Worm (Caenorhabditis elegans) whole organism, late embryonic: ENCODE data around the gene C36C5.15.

Experiments
- C08G9.2 ChIP-seq: sonication (generic microtip); optimal IDR thresholded peaks from 2 replicates; lab custom pipeline; 2016; ENCODE audit warnings: mild to moderate bottlenecking, missing genetic modification characterization, moderate library complexity, missing compliant biosample characterization
- C38D4.7 ChIP-seq: fragments of 200-800 bp; sonication (Bioruptor generic); optimal IDR thresholded peaks from 2 replicates; lab custom pipeline; 2018; ENCODE audit warnings: mild to moderate bottlenecking, missing genetic modification characterization, moderate library complexity, missing compliant biosample characterization
- F13H6.1 ChIP-seq: sonication (generic microtip); optimal IDR thresholded peaks from 2 replicates; lab custom pipeline; 2016; ENCODE audit warnings: missing genetic modification characterization, missing compliant biosample characterization
- Y22D7AL.16 ChIP-seq: sonication (generic microtip); optimal IDR thresholded peaks from 2 replicates; lab custom pipeline; 2016; ENCODE audit warnings: missing genetic modification characterization, missing compliant biosample characterization
- ahr-1 ChIP-seq: sonication (generic microtip); optimal IDR thresholded peaks from 2 replicates; lab custom pipeline; 2016; ENCODE audit warnings: missing genetic modification characterization, missing compliant biosample characterization
- ama-1 ChIP-seq: fragments of 150-350 bp; optimal IDR thresholded peaks from 2 replicates; lab custom pipeline; 2014
- ceh-14 ChIP-seq: sonication (generic microtip); optimal IDR thresholded peaks from 2 replicates; lab custom pipeline; 2016; ENCODE audit warnings: missing genotype, missing genetic modification characterization, missing compliant biosample characterization
- ceh-18 ChIP-seq: sonication (generic microtip); optimal IDR thresholded peaks from 2 replicates; lab custom pipeline; 2016; ENCODE audit warnings: missing genetic modification characterization, missing compliant biosample characterization
- ceh-2 ChIP-seq: sonication (generic microtip); optimal IDR thresholded peaks from 2 replicates; lab custom pipeline; 2016; ENCODE audit warnings: missing genotype, missing genetic modification characterization, missing compliant biosample characterization
- ceh-22 ChIP-seq: sonication (generic microtip); optimal IDR thresholded peaks from 2 replicates; lab custom pipeline; 2017; ENCODE audit warnings: missing biosample characterization, missing genetic modification characterization
- ceh-24 ChIP-seq: sonication (generic microtip); optimal IDR thresholded peaks from 2 replicates; lab custom pipeline; 2016; ENCODE audit warnings: mild to moderate bottlenecking, missing genetic modification characterization, missing compliant biosample characterization
- ceh-31 ChIP-seq: sonication (generic microtip); optimal IDR thresholded peaks from 2 replicates; lab custom pipeline; 2016; ENCODE audit warnings: missing genetic modification characterization, missing compliant biosample characterization
- ceh-34 ChIP-seq: sonication (generic microtip); optimal IDR thresholded peaks from 2 replicates; lab custom pipeline; 2016; ENCODE audit warnings: mild to moderate bottlenecking, missing genetic modification characterization, missing compliant biosample characterization
- ceh-48 ChIP-seq: sonication (generic microtip); optimal IDR thresholded peaks from 2 replicates; lab custom pipeline; 2016; ENCODE audit warnings: missing genetic modification characterization, inconsistent platforms, missing compliant biosample characterization
- che-1 ChIP-seq: sonication (generic microtip); optimal IDR thresholded peaks from 2 replicates; lab custom pipeline; 2016; ENCODE audit warnings: mild to moderate bottlenecking, missing genetic modification characterization, missing compliant biosample characterization
- dve-1 ChIP-seq: sonication (generic microtip); optimal IDR thresholded peaks from 2 replicates; lab custom pipeline; 2017; ENCODE audit warnings: antibody characterized with exemption, mild to moderate bottlenecking, missing genetic modification characterization, missing compliant biosample characterization
- elt-2 ChIP-seq: sonication (generic microtip); optimal IDR thresholded peaks from 2 replicates; lab custom pipeline; 2016; ENCODE audit warnings: missing genetic modification reagents, missing genetic modification characterization, missing compliant biosample characterization
- fax-1 ChIP-seq: sonication (generic microtip); optimal IDR thresholded peaks from 2 replicates; lab custom pipeline; 2016; ENCODE audit warnings: missing genotype, missing genetic modification characterization, missing compliant biosample characterization
- fkh-10 ChIP-seq: fragments of 150-350 bp; optimal IDR thresholded peaks from 2 replicates; lab custom pipeline; 2014; ENCODE audit warnings: missing biosample characterization, missing genetic modification reagents, missing genetic modification characterization
- fkh-6 ChIP-seq: sonication (generic microtip); optimal IDR thresholded peaks from 2 replicates; lab custom pipeline; 2016; ENCODE audit warnings: missing genetic modification characterization, missing compliant biosample characterization
- gmeb-2 ChIP-seq: sonication (generic microtip); optimal IDR thresholded peaks from 2 replicates; lab custom pipeline; 2016; ENCODE audit warnings: missing genetic modification characterization, inconsistent platforms, missing compliant biosample characterization
- hlh-13 ChIP-seq: fragments of 200-800 bp; sonication (Bioruptor generic); optimal IDR thresholded peaks from 2 replicates; lab custom pipeline; 2018; ENCODE audit warnings: mild to moderate bottlenecking, missing genetic modification characterization, missing compliant biosample characterization
- hlh-30 ChIP-seq: sonication (generic microtip); optimal IDR thresholded peaks from 2 replicates; lab custom pipeline; 2017; ENCODE audit warnings: antibody characterized with exemption, missing genetic modification characterization, missing compliant biosample characterization; ENCODE audit not compliant: insufficient read depth
- hlh-8 ChIP-seq: sonication (generic microtip); optimal IDR thresholded peaks from 2 replicates; lab custom pipeline; 2016; ENCODE audit warnings: missing genotype, missing genetic modification characterization, missing compliant biosample characterization
- lim-6 ChIP-seq: sonication (generic microtip); optimal IDR thresholded peaks from 2 replicates; lab custom pipeline; 2016; ENCODE audit warnings: missing genetic modification characterization, missing compliant biosample characterization
- lin-11 ChIP-seq: fragments of 200-800 bp; sonication (Bioruptor generic); optimal IDR thresholded peaks from 2 replicates; lab custom pipeline; 2018; ENCODE audit warnings: mild to moderate bottlenecking, missing genetic modification characterization, missing compliant biosample characterization
- madf-2 ChIP-seq: sonication (generic microtip); optimal IDR thresholded peaks from 2 replicates; lab custom pipeline; 2017; ENCODE audit warnings: missing genetic modification characterization, missing compliant biosample characterization
- nhr-11 ChIP-seq: fragments of 150-350 bp; optimal IDR thresholded peaks from 2 replicates; lab custom pipeline; 2014; ENCODE audit warnings: missing biosample characterization, missing genetic modification characterization
- nhr-232 ChIP-seq: sonication (generic microtip); optimal IDR thresholded peaks from 2 replicates; lab custom pipeline; 2016; ENCODE audit warnings: missing genetic modification characterization, missing compliant biosample characterization
- pag-3 ChIP-seq: sonication (generic microtip); optimal IDR thresholded peaks from 2 replicates; lab custom pipeline; 2016; ENCODE audit warnings: missing compliant biosample characterization, missing genetic modification characterization, borderline replicate concordance
- pat-9 ChIP-seq: fragments of 200-800 bp; sonication (Bioruptor generic); optimal IDR thresholded peaks from 2 replicates; lab custom pipeline; 2018; ENCODE audit warnings: mild to moderate bottlenecking, missing genetic modification characterization, moderate library complexity, missing compliant biosample characterization
- pax-1 ChIP-seq: fragments of 150-350 bp; optimal IDR thresholded peaks from 2 replicates; lab custom pipeline; 2014; ENCODE audit warnings: missing biosample characterization, missing genetic modification characterization
- ref-2 ChIP-seq: sonication (generic microtip); optimal IDR thresholded peaks from 2 replicates; lab custom pipeline; 2016; ENCODE audit warnings: missing genetic modification characterization, missing compliant biosample characterization
- sox-2 ChIP-seq: fragments of 200-800 bp; sonication (Bioruptor generic); IDR thresholded peaks from 2 replicates; pipeline ENCODE4 v1.3.6; 2022; ENCODE audit warnings: missing genetic modification reagents, missing genetic modification characterization, missing compliant biosample characterization
- tbx-7 ChIP-seq: sonication (generic microtip); optimal IDR thresholded peaks from 2 replicates; lab custom pipeline; 2016; ENCODE audit warnings: missing genotype, missing genetic modification characterization, missing compliant biosample characterization
- unc-3 ChIP-seq, 2 experiments: fragments of 200-800 bp in 1 of 2; sonication (Bioruptor generic) in 1 of 2; sonication (generic microtip) in 1 of 2; conservative IDR thresholded peaks in 1 of 2; optimal IDR thresholded peaks in 1 of 2; 2 replicates each; pipeline versions ENCODE4 v1.3.6 to Lab custom; 2016 to 2022; ENCODE audit warnings: missing compliant biosample characterization in 2 of 2, missing genetic modification characterization in 2 of 2, missing genetic modification reagents in 1 of 2
- unc-55 ChIP-seq: sonication (generic microtip); optimal IDR thresholded peaks from 2 replicates; lab custom pipeline; 2017; ENCODE audit warnings: missing biosample characterization, missing genetic modification reagents, missing genetic modification characterization
- zip-5 ChIP-seq: sonication (generic microtip); optimal IDR thresholded peaks from 2 replicates; lab custom pipeline; 2016; ENCODE audit warnings: missing genetic modification characterization, missing compliant biosample characterization

The C36C5.15 gene

ce11 chrV:3166260-3166659 lies 2.3 kb downstream of the C36C5.15 start, which contains the start of gene C36C5.4:
C36C5.4 (plus strand) TSS chrV:3166560.
- TF ChIP-seq tbx-7 (tag; lab: Kevin White, UChicago) (no peak), ceh-22 (no peak), ceh-48 (no peak), ceh-31 (tag; lab: Kevin White, UChicago) (no peak), ceh-34 (tag; lab: Kevin White, UChicago) (no peak), fkh-10 (GFP tag; lab: Kevin White, UChicago) (no peak), hlh-8 (tag; lab: Kevin White, UChicago) (no peak), ceh-14 (tag; lab: Kevin White, UChicago) (no peak), pat-9 (tag; lab: Kevin White, UChicago) (no peak), hlh-30 (tag; lab: Kevin White, UChicago) (no peak), lin-11 (tag; lab: Kevin White, UChicago) (no peak), nhr-232 (tag; lab: Kevin White, UChicago) (no peak), ahr-1 (tag; lab: Kevin White, UChicago) (no peak)

DNA sequence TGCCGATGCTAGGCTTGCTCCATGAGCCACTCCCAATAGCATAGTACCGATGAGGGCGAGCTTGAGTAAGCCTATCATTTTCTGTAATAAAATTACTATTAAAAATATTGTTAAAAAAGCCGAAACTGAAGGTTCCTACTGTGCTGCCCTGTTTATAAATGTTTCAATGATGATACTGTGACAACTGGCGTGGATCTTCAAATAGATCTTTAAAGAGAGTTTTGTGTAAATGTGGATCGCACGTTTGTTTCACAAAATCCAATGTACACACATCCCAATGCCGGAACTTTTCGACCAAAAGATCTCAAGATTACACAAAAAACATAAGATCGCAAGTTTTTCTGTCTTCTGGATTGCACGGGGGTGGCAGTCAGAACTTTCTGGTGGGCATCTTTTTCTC lies 3.1 kb downstream of the C36C5.15 start, which contains the start of gene C36C5.14:
Gene C36C5.14, minus strand, starts transcription at position 101 of the 400 bp plus-strand sequence.
- TF ChIP-seq ahr-1 (tag; lab: Kevin White, UChicago) (no peak), ceh-18 (tag; lab: Kevin White, UChicago) (no peak), ama-1 (no peak), ceh-34 (tag; lab: Kevin White, UChicago) (no peak)

- TF ChIP-seq tbx-7 (tag; lab: Kevin White, UChicago) (no peak), hlh-13 (GFP tag; lab: Kevin White, UChicago) (no peak), pax-1 (no peak), ref-2 (tag; lab: Kevin White, UChicago) (no peak), lim-6 (tag; lab: Kevin White, UChicago) (no peak), fkh-10 (GFP tag; lab: Kevin White, UChicago) (no peak), ceh-18 (tag; lab: Kevin White, UChicago) (no peak), che-1 (no peak), fax-1 (tag; lab: Kevin White, UChicago) (no peak), madf-2 (tag; lab: Kevin White, UChicago) (no peak), C38D4.7 (GFP tag; lab: Kevin White, UChicago) (no peak), unc-55 (GFP tag; lab: Kevin White, UChicago) (no peak), sox-2 (GFP tag; lab: Robert Waterston, UW) (no peak)
Measured at ce11 chrV:3163143-3163542, 5.4 kb downstream of the C36C5.15 start.

- TF ChIP-seq tbx-7 (tag; lab: Kevin White, UChicago): no peak
- TF ChIP-seq Y22D7AL.16 (tag; lab: Kevin White, UChicago): no peak
- TF ChIP-seq dve-1 (tag; lab: Kevin White, UChicago): no peak
- no peak for TF ChIP-seq ceh-18 (tag; lab: Kevin White, UChicago)
- TF ChIP-seq pag-3 (tag; lab: Kevin White, UChicago): no peak
- no peak for TF ChIP-seq C08G9.2 (tag; lab: Kevin White, UChicago)
- TF ChIP-seq F13H6.1 (tag; lab: Kevin White, UChicago): no peak
- TF ChIP-seq fax-1 (tag; lab: Kevin White, UChicago): no peak
- TF ChIP-seq fkh-6 (tag; lab: Kevin White, UChicago): no peak
- TF ChIP-seq gmeb-2 (tag; lab: Kevin White, UChicago): no peak
- no peak for TF ChIP-seq zip-5 (tag; lab: Kevin White, UChicago)
- TF ChIP-seq pax-1: no peak
Measured at ce11 chrV:3162299-3162698, 6.3 kb downstream of the C36C5.15 start.

DNA sequence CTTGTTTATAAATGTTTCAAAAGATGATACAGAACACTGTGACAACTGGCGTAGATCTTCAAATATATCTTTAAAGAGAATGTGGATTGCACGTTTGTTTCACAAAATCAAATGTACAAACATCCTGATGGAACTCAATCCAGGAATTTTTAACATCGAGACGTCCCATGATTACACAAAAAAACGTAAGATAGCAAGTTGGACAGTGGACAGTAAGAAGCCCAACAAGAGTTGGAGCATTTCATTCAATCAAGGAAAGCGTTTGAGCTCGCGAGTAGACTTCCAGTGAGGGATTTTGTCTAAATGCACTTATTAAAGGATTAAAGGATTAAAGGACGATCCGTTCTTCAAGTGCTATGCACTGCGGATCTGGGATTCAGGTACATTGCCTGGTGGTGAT lies 9.3 kb downstream of the C36C5.15 start, which contains the start of gene C36C5.12:
Gene C36C5.12, minus strand, starts transcription at position 101 of the 400 bp plus-strand sequence.
- no peak for TF ChIP-seq pax-1
- no peak for TF ChIP-seq unc-3 (GFP tag; conservative IDR thresholded peaks at IDR 0.05; lab: Robert Waterston, UW)
- no peak for TF ChIP-seq unc-3 (tag; optimal IDR thresholded peaks at IDR 0.05; lab: Kevin White, UChicago)
- no peak for TF ChIP-seq nhr-11 (tag; lab: Kevin White, UChicago)
- no peak for TF ChIP-seq elt-2 (tag; lab: Kevin White, UChicago)
- TF ChIP-seq ceh-2: no peak
- TF ChIP-seq pag-3 (tag; lab: Kevin White, UChicago): no peak
- no peak for TF ChIP-seq C08G9.2 (tag; lab: Kevin White, UChicago)
- TF ChIP-seq ama-1: no peak
- no peak for TF ChIP-seq hlh-8 (tag; lab: Kevin White, UChicago)
- TF ChIP-seq ceh-24 (tag; lab: Kevin White, UChicago): no peak
- TF ChIP-seq ceh-22: no peak
- TF ChIP-seq ceh-14 (tag; lab: Kevin White, UChicago): no peak
- TF ChIP-seq, all 69 proteins: peak for 0
